Fruit fly (Drosophila melanogaster) whole organism, adult: Measurements from ENCODE around the gene Rpn11.

Experiments used
- CG11617 ChIP-seq: fragments of 200-800 bp; sonication (Bioruptor generic); optimal IDR thresholded peaks from 2 replicates; lab custom pipeline; 2017; ENCODE audit warnings: mild to moderate bottlenecking, missing biosample characterization, missing genetic modification reagents, missing genetic modification characterization
- CG33017 ChIP-seq: fragments of 200-800 bp; sonication (Bioruptor generic); optimal IDR thresholded peaks from 2 replicates; lab custom pipeline; 2018; ENCODE audit warnings: missing biosample characterization, mild to moderate bottlenecking, missing genetic modification characterization, moderate library complexity
- bab1 ChIP-seq: fragments of 200-800 bp; sonication (Bioruptor generic); optimal IDR thresholded peaks from 3 replicates; lab custom pipeline; 2019; ENCODE audit warnings: missing biosample characterization, mild to moderate bottlenecking, missing genetic modification characterization, moderate library complexity

- TF ChIP-seq CG11617 (GFP tag; lab: Kevin White, UChicago) (no peak), bab1 (no peak), CG33017 (tag; lab: Kevin White, UChicago) (no peak)
Observed at dm6 chr2L:5029809-5030108, 29.8 kb downstream of the Rpn11 start.
